Worm (Caenorhabditis elegans): ENCODE results near the gene B0250.18.

Gene B0250.18

ce11 chrV:20424229-20425182 lies 36.2 kb downstream of the B0250.18 start (continued):
- TF ChIP-seq let-526 (GFP tag; IDR thresholded peaks at IDR 0.05) (no peak), ceh-27 (GFP tag; optimal IDR thresholded peaks at IDR 0.05) (peak; percentile 64), let-607 (tag; optimal IDR thresholded peaks at IDR 0.05) (no peak), mxl-1 (tag; optimal IDR thresholded peaks at IDR 0.05) (no peak), ztf-25 (GFP tag; IDR thresholded peaks at IDR 0.05) (no peak), ztf-22 (GFP tag; optimal IDR thresholded peaks at IDR 0.05) (no peak), rec-8 (tag; optimal IDR thresholded peaks at IDR 0.05) (no peak), nhr-27 (tag; optimal IDR thresholded peaks at IDR 0.05) (no peak), lir-1 (GFP tag; conservative IDR thresholded peaks at IDR 0.05) (no peak), ztf-28 (GFP tag; IDR thresholded peaks at IDR 0.05) (peak; percentile 55; the same call in 1 of the 2 replicates)

- TF ChIP-seq mel-28 (tag; optimal IDR thresholded peaks at IDR 0.05; ENCODE audit: borderline replicate concordance) (no peak), F52B5.7 (tag; optimal IDR thresholded peaks at IDR 0.05) (no peak), lir-1 (GFP tag; conservative IDR thresholded peaks at IDR 0.05) (no peak), nhr-80 (tag; optimal IDR thresholded peaks at IDR 0.05) (peak; percentile 29), ceh-100 (GFP tag; IDR thresholded peaks at IDR 0.05) (no peak), F23B12.7 (tag; optimal IDR thresholded peaks at IDR 0.05; ENCODE audit: insufficient read depth) (no peak)
These were observed 37.3 kb downstream of the B0250.18 start for ce11 chrV:20423428-20423827.

ce11 chrV:20422738-20423137 lies 38.0 kb downstream of the B0250.18 start:
- TF ChIP-seq tbx-9 (tag; optimal IDR thresholded peaks at IDR 0.05; ENCODE audit: borderline replicate concordance) (no peak), F23B12.7 (tag; optimal IDR thresholded peaks at IDR 0.05; ENCODE audit: insufficient read depth) (no peak), F10E7.11 (tag; optimal IDR thresholded peaks at IDR 0.05) (no peak), B0035.1 (tag; optimal IDR thresholded peaks at IDR 0.05) (no peak), K11D2.4 (GFP tag; IDR thresholded peaks at IDR 0.05) (no peak), nfyb-1 (GFP tag; IDR thresholded peaks at IDR 0.05) (no peak), nhr-90 (tag; optimal IDR thresholded peaks at IDR 0.05) (no peak), lin-54 (GFP tag; optimal IDR thresholded peaks at IDR 0.05) (no peak)

ce11 chrV:20419643-20420042 lies 41.1 kb downstream of the B0250.18 start:
- TF ChIP-seq mel-28 (tag; optimal IDR thresholded peaks at IDR 0.05; ENCODE audit: borderline replicate concordance) (no peak), lir-1 (GFP tag; conservative IDR thresholded peaks at IDR 0.05) (no peak), bed-1 (GFP tag; IDR thresholded peaks at IDR 0.05) (no peak), B0019.2 (GFP tag; conservative IDR thresholded peaks at IDR 0.05) (no peak), ceh-91 (GFP tag; IDR thresholded peaks at IDR 0.05) (no peak), Y95B8A.8 (GFP tag; IDR thresholded peaks at IDR 0.05) (0 out of 2 replicates have a peak, but pooled peaks have one; percentile 37), cebp-1 (GFP tag; IDR thresholded peaks at IDR 0.05) (no peak), cebp-1 (tag; optimal IDR thresholded peaks at IDR 0.05) (peak; percentile 7)

- TF ChIP-seq B0035.1 (tag; optimal IDR thresholded peaks at IDR 0.05) (no peak), C06A6.2 (GFP tag; conservative IDR thresholded peaks at IDR 0.05) (peak; percentile 54; the same call in 1 of the 2 replicates), somi-1 (GFP tag; optimal IDR thresholded peaks at IDR 0.05) (peak; percentile 56), F33H1.4 (GFP tag; IDR thresholded peaks at IDR 0.05) (no peak), fkh-3 (tag; optimal IDR thresholded peaks at IDR 0.05) (no peak), die-1 (tag; optimal IDR thresholded peaks at IDR 0.05) (no peak), nhr-80 (tag; optimal IDR thresholded peaks at IDR 0.05) (peak; percentile 63), mcd-1 (GFP tag; IDR thresholded peaks at IDR 0.05) (no peak), ets-4 (GFP tag; optimal IDR thresholded peaks at IDR 0.05) (peak; percentile 32), K11D2.4 (GFP tag; IDR thresholded peaks at IDR 0.05) (0 out of 2 replicates have a peak, but pooled peaks have one; percentile 48), sdz-38 (tag; optimal IDR thresholded peaks at IDR 0.05) (no peak), hlh-26 (GFP tag; conservative IDR thresholded peaks at IDR 0.05) (no peak), atf-7 (tag; optimal IDR thresholded peaks at IDR 0.05) (peak; percentile 71), hmg-1.2 (GFP tag; IDR thresholded peaks at IDR 0.05) (0 out of 2 replicates have a peak, but pooled peaks have one; percentile 22), lin-54 (GFP tag; optimal IDR thresholded peaks at IDR 0.05) (peak; percentile 16), let-526 (GFP tag; IDR thresholded peaks at IDR 0.05) (peak; percentile 66; the same call in 1 of the 2 replicates)
These were observed 41.9 kb downstream of the B0250.18 start for ce11 chrV:20418768-20419167.

All from whole organism, young adult.